Comparison of ENCODE assay signal across 2 worm cellular contexts in genomic region chrX:17613024-17613423, ce11.
TF ChIP-seq lines count a peak whose summit lies in the region.

No protein-coding gene starts in this region.

TF ChIP-seq in whole organism, L1 larva, 84 proteins besides CTCF, POLR2A, EP300 and RAD21:
- peak; percentile 58 for TF ChIP-seq lin-14 (GFP tag; optimal IDR thresholded peaks at IDR 0.05; lab: Kevin White, UChicago)
- TF ChIP-seq egl-13 (tag; optimal IDR thresholded peaks at IDR 0.05; lab: Kevin White, UChicago) = peak; percentile 32
- TF ChIP-seq isw-1 (GFP tag; IDR thresholded peaks at IDR 0.05; lab: Robert Waterston, UW) = no peak
- no peak for TF ChIP-seq nhr-77 (tag; optimal IDR thresholded peaks at IDR 0.05; lab: Kevin White, UChicago)
- no peak for TF ChIP-seq lin-39 (tag; optimal IDR thresholded peaks at IDR 0.05; lab: Kevin White, UChicago)
- no peak for TF ChIP-seq lin-35 (GFP tag; optimal IDR thresholded peaks at IDR 0.05; lab: Kevin White, UChicago)
- peak; percentile 46 for TF ChIP-seq fkh-8 (tag; optimal IDR thresholded peaks at IDR 0.05; lab: Kevin White, UChicago)
- no peak for TF ChIP-seq Y116A8C.19 (tag; optimal IDR thresholded peaks at IDR 0.05; lab: Kevin White, UChicago; ENCODE audit: borderline replicate concordance)
- TF ChIP-seq nhr-71 (tag; optimal IDR thresholded peaks at IDR 0.05; lab: Kevin White, UChicago) = peak; percentile 37
- TF ChIP-seq lin-15B (tag; optimal IDR thresholded peaks at IDR 0.05; lab: Kevin White, UChicago) = no peak
- TF ChIP-seq mef-2 (tag; optimal IDR thresholded peaks at IDR 0.05; lab: Kevin White, UChicago) = no peak
- no peak for TF ChIP-seq jun-1 (tag; optimal IDR thresholded peaks at IDR 0.05; lab: Kevin White, UChicago)
- TF ChIP-seq nhr-47 (tag; optimal IDR thresholded peaks at IDR 0.05; lab: Kevin White, UChicago) = peak; percentile 42
- no peak for TF ChIP-seq nhr-84 (tag; optimal IDR thresholded peaks at IDR 0.05; lab: Kevin White, UChicago)
- no peak for TF ChIP-seq nhr-12 (tag; optimal IDR thresholded peaks at IDR 0.05; lab: Kevin White, UChicago)

TF ChIP-seq in whole organism, L4 larva, 104 proteins besides CTCF, POLR2A, EP300 and RAD21:
- TF ChIP-seq aha-1 (tag; lab: Kevin White, UChicago) (peak; percentile 63), lin-29 (GFP tag; IDR thresholded peaks at IDR 0.05; lab: Robert Waterston, UW) (no peak), lir-3 (tag; optimal IDR thresholded peaks at IDR 0.05; lab: Kevin White, UChicago) (no peak)
TF ChIP-seq in whole organism, L4 larva: peak in this region for 1.

Comparison
In these comparisons a context has a peak if more than half of its experiments do, and no peak if none do; other contexts are left out.
1. Of the 29 proteins assayed by ChIP-seq in both whole organism, L4 larva and whole organism, L1 larva: peak only in whole organism, L4 larva: aha-1; only in whole organism, L1 larva: none; in both: none; in neither: 28.